Fruit fly (Drosophila melanogaster): ENCODE data around the gene Slh.

DNA sequence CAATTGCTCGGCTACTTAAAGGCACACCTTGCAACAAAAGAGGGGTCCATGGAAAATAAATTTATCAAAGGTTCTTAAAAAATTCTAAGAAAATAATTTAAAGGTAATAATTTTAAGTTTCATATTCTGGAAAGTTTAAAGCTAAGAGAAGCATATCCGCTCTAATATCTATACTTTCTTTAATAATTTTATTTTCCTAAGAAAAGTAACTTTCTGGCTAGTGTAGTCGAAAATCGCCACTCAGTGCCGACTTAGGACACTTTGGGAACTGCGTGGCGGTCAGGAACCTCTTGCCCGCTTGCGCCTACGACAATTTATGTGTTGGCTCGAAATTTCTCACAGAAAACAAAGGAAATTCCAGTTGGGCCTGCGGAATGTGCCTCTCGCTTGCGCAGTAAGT is 26.1 kb downstream of the Slh start:
- no peak for TF ChIP-seq Hr78 (GFP tag; optimal IDR thresholded peaks at IDR 0.05)
- no peak for TF ChIP-seq Hnf4 (GFP tag; optimal IDR thresholded peaks at IDR 0.05)
- TF ChIP-seq Hr83 (GFP tag; optimal IDR thresholded peaks at IDR 0.05; ENCODE audit: poor library complexity, severe bottlenecking), result no peak

All from whole organism, wandering third instar larva.